Worm (Caenorhabditis elegans) whole organism, L4 larva: ENCODE data around the gene F21A3.3.

Experiments
- F10B5.3 ChIP-seq: sonication (generic microtip); optimal IDR thresholded peaks from 2 replicates; lab custom pipeline; 2016; ENCODE audit warnings: mild to moderate bottlenecking, missing genetic modification characterization, missing compliant biosample characterization
- F37D6.2 ChIP-seq: sonication (generic microtip); optimal IDR thresholded peaks from 2 replicates; lab custom pipeline; 2016; ENCODE audit warnings: mild to moderate bottlenecking, missing genetic modification characterization, missing compliant biosample characterization
- F44E2.7 ChIP-seq: fragments of 200-800 bp; sonication (Bioruptor generic); IDR thresholded peaks from 2 replicates; pipeline ENCODE4 v2.1.2; 2022; ENCODE audit warnings: missing genetic modification characterization, missing compliant biosample characterization
- T26A8.4 ChIP-seq: fragments of 200-800 bp; sonication (Bioruptor generic); IDR thresholded peaks from 2 replicates; pipeline ENCODE4 v1.3.6; 2022; ENCODE audit warnings: missing genetic modification characterization, missing compliant biosample characterization
- Y105C5A.15 ChIP-seq: fragments of 200-800 bp; sonication (Bioruptor generic); IDR thresholded peaks from 2 replicates; pipeline ENCODE4 v1.3.6; 2022; ENCODE audit warnings: missing genetic modification characterization, missing compliant biosample characterization
- Y48G9A.11 ChIP-seq: fragments of 200-800 bp; sonication (Bioruptor generic); IDR thresholded peaks from 2 replicates; pipeline ENCODE4 v1.3.6; 2022; ENCODE audit warnings: missing genetic modification reagents, missing genetic modification characterization, missing compliant biosample characterization
- Y5F2A.4 ChIP-seq: fragments of 200-800 bp; sonication (Bioruptor generic); optimal IDR thresholded peaks from 2 replicates; lab custom pipeline; 2018; ENCODE audit warnings: mild to moderate bottlenecking, missing genetic modification characterization, missing compliant biosample characterization
- ZK337.2 ChIP-seq: fragments of 200-800 bp; sonication (Bioruptor generic); IDR thresholded peaks from 2 replicates; pipeline ENCODE4 v1.3.6; 2022; ENCODE audit warnings: missing genetic modification reagents, missing genetic modification characterization, missing compliant biosample characterization
- aha-1 ChIP-seq: fragments of 150-350 bp; peaks from one replicate; lab custom pipeline; 2014; ENCODE audit warnings: missing biosample characterization, missing genetic modification characterization
- ama-1 ChIP-seq: fragments of 150-350 bp; optimal IDR thresholded peaks from 2 replicates; lab custom pipeline; 2014; ENCODE audit warnings: inconsistent platforms, mixed read lengths
- arid-1 ChIP-seq: fragments of 200-800 bp; sonication (Bioruptor generic); conservative IDR thresholded peaks from 2 replicates; pipeline ENCODE4 v1.3.6; 2022; ENCODE audit warnings: missing genetic modification reagents, missing genetic modification characterization, missing compliant biosample characterization
- ceh-44 ChIP-seq: fragments of 200-800 bp; sonication (Bioruptor generic); IDR thresholded peaks from 2 replicates; pipeline ENCODE4 v1.3.6; 2022; ENCODE audit warnings: missing genetic modification reagents, missing genetic modification characterization, missing compliant biosample characterization
- cey-2 ChIP-seq: sonication (generic microtip); optimal IDR thresholded peaks from 3 replicates; lab custom pipeline; 2017; ENCODE audit warnings: missing genetic modification characterization, mild to moderate bottlenecking, missing compliant biosample characterization, antibody characterized with exemption, borderline replicate concordance; ENCODE audit not compliant: insufficient read depth
- ctbp-1 ChIP-seq: fragments of 200-800 bp; sonication (Bioruptor generic); IDR thresholded peaks from 2 replicates; pipeline ENCODE4 v1.3.6; 2022; ENCODE audit warnings: missing genetic modification reagents, missing genetic modification characterization, missing compliant biosample characterization
- daf-12 ChIP-seq: fragments of 150-350 bp; optimal IDR thresholded peaks from 2 replicates; lab custom pipeline; 2014; ENCODE audit warnings: missing biosample characterization, missing genetic modification reagents, missing genetic modification characterization
- gei-8 ChIP-seq: fragments of 200-800 bp; sonication (Bioruptor generic); optimal IDR thresholded peaks from 2 replicates; lab custom pipeline; 2018; ENCODE audit warnings: mild to moderate bottlenecking, missing genetic modification characterization, missing compliant biosample characterization
- hif-1 ChIP-seq, 2 experiments: sonication (generic microtip); optimal IDR thresholded peaks; 2 replicates each; lab custom pipeline; 2016 to 2017; ENCODE audit warnings: missing compliant biosample characterization in 2 of 2, missing genetic modification characterization in 2 of 2, missing genetic modification reagents in 2 of 2, missing genotype in 2 of 2, mild to moderate bottlenecking in 1 of 2
- hmg-1.1 ChIP-seq: fragments of 200-800 bp; sonication (Bioruptor generic); IDR thresholded peaks from 2 replicates; pipeline ENCODE4 v1.3.6; 2022; ENCODE audit warnings: missing genetic modification reagents, missing genetic modification characterization, missing compliant biosample characterization
- lin-1 ChIP-seq: fragments of 200-800 bp; sonication (Bioruptor generic); IDR thresholded peaks from 2 replicates; pipeline ENCODE4 v1.3.6; 2022; ENCODE audit warnings: missing genetic modification reagents, missing genetic modification characterization, missing compliant biosample characterization
- lin-29 ChIP-seq: fragments of 200-800 bp; sonication (Bioruptor generic); IDR thresholded peaks from 2 replicates; pipeline ENCODE4 v1.3.6; 2022; ENCODE audit warnings: missing genetic modification reagents, missing genetic modification characterization, missing compliant biosample characterization
- madf-5 ChIP-seq, 2 experiments: fragments of 200-800 bp; sonication (Bioruptor generic); IDR thresholded peaks; 2 replicates each; pipeline ENCODE4 v1.3.6; 2022; ENCODE audit warnings: missing compliant biosample characterization in 2 of 2, missing genetic modification characterization in 2 of 2
- mdl-1 ChIP-seq, 2 experiments: fragments of 150-350 bp in 1 of 2; sonication (generic microtip) in 1 of 2; optimal IDR thresholded peaks; 2 replicates each; lab custom pipeline; 2014 to 2017; ENCODE audit warnings: missing biosample characterization in 2 of 2, missing genetic modification characterization in 2 of 2
- mxl-3 ChIP-seq: fragments of 200-800 bp; sonication (Bioruptor generic); optimal IDR thresholded peaks from 2 replicates; lab custom pipeline; 2018; ENCODE audit warnings: mild to moderate bottlenecking, missing genetic modification characterization, missing compliant biosample characterization
- pha-4 ChIP-seq, 2 experiments: fragments of 150-350 bp in 1 of 2; fragments of 200-800 bp in 1 of 2; sonication (Bioruptor generic) in 1 of 2; IDR thresholded peaks in 1 of 2; optimal IDR thresholded peaks in 1 of 2; 2 replicates each; pipeline versions ENCODE4 v1.3.6 to Lab custom; 2014 to 2022; ENCODE audit warnings: missing genetic modification characterization in 2 of 2, missing genetic modification reagents in 2 of 2, missing biosample characterization in 1 of 2, missing compliant biosample characterization in 1 of 2
- pqm-1 ChIP-seq: sonication (generic microtip); optimal IDR thresholded peaks from 2 replicates; lab custom pipeline; 2017; ENCODE audit warnings: missing biosample characterization, missing genetic modification characterization
- rbr-2 ChIP-seq: sonication (generic microtip); optimal IDR thresholded peaks from 2 replicates; lab custom pipeline; 2016; ENCODE audit warnings: missing genotype, missing genetic modification characterization, missing compliant biosample characterization
- snpc-1.2 ChIP-seq: fragments of 200-800 bp; sonication (Bioruptor generic); IDR thresholded peaks from 2 replicates; pipeline ENCODE4 v1.3.6; 2022; ENCODE audit warnings: missing genetic modification reagents, missing genetic modification characterization, missing compliant biosample characterization
- snpc-4 ChIP-seq: fragments of 150-350 bp; optimal IDR thresholded peaks from 2 replicates; lab custom pipeline; 2014; ENCODE audit warnings: missing biosample characterization, missing genetic modification characterization
- tag-97 ChIP-seq: fragments of 200-800 bp; sonication (Bioruptor generic); IDR thresholded peaks from 2 replicates; pipeline ENCODE4 v1.3.6; 2022; ENCODE audit warnings: missing genetic modification characterization, missing compliant biosample characterization
- unc-62 ChIP-seq, 3 experiments: fragments of 150-350 bp in 1 of 3; sonication (generic microtip); optimal IDR thresholded peaks in 2 of 3; peaks in 1 of 3; 1 replicate in 1 of 3; 2 replicates in 2 of 3; lab custom pipeline; 2014 to 2017; ENCODE audit warnings: missing biosample characterization in 3 of 3, missing genetic modification characterization in 3 of 3, missing genetic modification reagents in 3 of 3, missing genotype in 1 of 3
- vab-7 ChIP-seq: fragments of 200-800 bp; sonication (Bioruptor generic); IDR thresholded peaks from 2 replicates; pipeline ENCODE4 v1.3.6; 2022; ENCODE audit warnings: missing genetic modification reagents, missing genetic modification characterization, missing compliant biosample characterization
- zip-2 ChIP-seq: fragments of 150-350 bp; optimal IDR thresholded peaks from 2 replicates; lab custom pipeline; 2014; ENCODE audit warnings: missing biosample characterization, missing genetic modification characterization
- ztf-11 ChIP-seq: fragments of 150-350 bp; optimal IDR thresholded peaks from 2 replicates; lab custom pipeline; 2014; ENCODE audit warnings: missing biosample characterization, missing genetic modification characterization
- ztf-7 ChIP-seq: fragments of 150-350 bp; optimal IDR thresholded peaks from 2 replicates; lab custom pipeline; 2014; ENCODE audit warnings: missing biosample characterization, missing genetic modification characterization

F21A3.3 gene

ce11 chrV:15516476-15516875 lies 1.0 kb upstream of the F21A3.3 start:
- TF ChIP-seq ceh-44 = no peak
- TF ChIP-seq hmg-1.1 = no peak
- TF ChIP-seq snpc-4 (tag; lab: Kevin White, UChicago) = no peak
- TF ChIP-seq arid-1 = no peak
- no peak for TF ChIP-seq madf-5 (GFP tag; IDR thresholded peaks at IDR 0.05; lab: Robert Waterston, UW)
- no peak for TF ChIP-seq lin-29 (GFP tag; lab: Robert Waterston, UW)
- TF ChIP-seq rbr-2 (tag; lab: Kevin White, UChicago) = no peak
- no peak for TF ChIP-seq gei-8 (GFP tag; lab: Kevin White, UChicago)
- no peak for TF ChIP-seq ctbp-1 (GFP tag; lab: Robert Waterston, UW)
- no peak for TF ChIP-seq ztf-7 (tag; lab: Kevin White, UChicago)
- no peak for TF ChIP-seq ztf-11 (tag; lab: Kevin White, UChicago)
- no peak for TF ChIP-seq mxl-3 (GFP tag; lab: Kevin White, UChicago)
- no peak for TF ChIP-seq Y105C5A.15
- TF ChIP-seq, all 104 proteins: peak for 0

ce11 chrV:15519845-15520244 lies 2.3 kb downstream of the F21A3.3 start:
- TF ChIP-seq aha-1 (tag; lab: Kevin White, UChicago) (peak; percentile 56), mdl-1 (tag; optimal IDR thresholded peaks at IDR 0.05; lab: Kevin White, UChicago) (no peak), pqm-1 (no peak), Y48G9A.11 (no peak), daf-12 (tag; lab: Kevin White, UChicago) (no peak), cey-2 (tag; lab: Kevin White, UChicago) (no peak), ceh-44 (no peak), T26A8.4 (GFP tag; lab: Robert Waterston, UW) (0 out of 2 replicates have a peak, but pooled peaks have one; percentile 15), snpc-1.2 (GFP tag; lab: Robert Waterston, UW) (no peak), F37D6.2 (tag; lab: Kevin White, UChicago) (no peak), F10B5.3 (no peak), F44E2.7 (GFP tag; lab: Robert Waterston, UW) (no peak), lin-1 (GFP tag; lab: Robert Waterston, UW) (no peak), ztf-7 (tag; lab: Kevin White, UChicago) (no peak), ama-1 (no peak)

- TF ChIP-seq unc-62 (GFP tag; optimal IDR thresholded peaks at IDR 0.05 in 1 of 2; lab: Kevin White, UChicago) (peak in 1 of 2 experiments; percentile 87), unc-62 (tag; optimal IDR thresholded peaks at IDR 0.05; lab: Kevin White, UChicago) (no peak), vab-7 (GFP tag; lab: Robert Waterston, UW) (no peak), zip-2 (tag; lab: Kevin White, UChicago) (no peak), ZK337.2 (GFP tag; lab: Robert Waterston, UW) (no peak), tag-97 (GFP tag; lab: Robert Waterston, UW) (no peak), mxl-3 (GFP tag; lab: Kevin White, UChicago) (no peak)
Measured at ce11 chrV:15520398-15520797, 2.9 kb downstream of the F21A3.3 start.

- TF ChIP-seq ctbp-1 (GFP tag; lab: Robert Waterston, UW) (no peak), Y48G9A.11 (no peak), pha-4 (GFP tag; IDR thresholded peaks at IDR 0.05; lab: Robert Waterston, UW) (0 out of 2 replicates have a peak, but pooled peaks have one; percentile 13), pha-4 (tag; optimal IDR thresholded peaks at IDR 0.05; lab: Kevin White, UChicago) (no peak), T26A8.4 (GFP tag; lab: Robert Waterston, UW) (no peak), hmg-1.1 (no peak)
- TF ChIP-seq, all 104 proteins: peak for 1
Measured at ce11 chrV:15521920-15522319, 4.4 kb downstream of the F21A3.3 start, which contains the start of gene lgc-31. lgc-31 (minus strand) TSS chrV:15522020.

ce11 chrV:15529069-15529468 lies 11.6 kb downstream of the F21A3.3 start, which contains the start of gene srh-276:
srh-276 (plus strand) TSS chrV:15529369.
- no peak for TF ChIP-seq hif-1 (tag; optimal IDR thresholded peaks at IDR 0.05; lab: Kevin White, UChicago)
- TF ChIP-seq Y5F2A.4 = no peak
- TF ChIP-seq unc-62 (GFP tag; optimal IDR thresholded peaks at IDR 0.05 in 1 of 2; lab: Kevin White, UChicago) = peak in 1 of 2 experiments; percentile 8
- TF ChIP-seq unc-62 (tag; optimal IDR thresholded peaks at IDR 0.05; lab: Kevin White, UChicago) = no peak
- TF ChIP-seq ceh-44 = no peak
